Fruit fly (Drosophila melanogaster) whole organism, wandering third instar larva: ENCODE measurements around the gene CG10801.

Source experiments
- Abd-B ChIP-seq: fragments of >200 bp; optimal IDR thresholded peaks from 2 replicates; lab custom pipeline; 2017; ENCODE audit warnings: missing biosample characterization, missing genetic modification characterization
- CG9705 ChIP-seq: fragments of 200-800 bp; sonication (Bioruptor generic); optimal IDR thresholded peaks from 2 replicates; lab custom pipeline; 2018; ENCODE audit warnings: missing biosample characterization, mild to moderate bottlenecking, missing genetic modification characterization
- Dfd ChIP-seq: fragments of >200 bp; optimal IDR thresholded peaks from 2 replicates; lab custom pipeline; 2017; ENCODE audit warnings: missing biosample characterization, missing genetic modification characterization
- Dif ChIP-seq: fragments of 200-275, 200-300 bp; sonication (Bioruptor generic); optimal IDR thresholded peaks from 2 replicates; lab custom pipeline; 2018; ENCODE audit warnings: missing biosample characterization, missing genetic modification characterization; ENCODE audit not compliant: partially characterized antibody
- GATAd ChIP-seq: sonication (Bioruptor generic); optimal IDR thresholded peaks from 2 replicates; lab custom pipeline; 2016; ENCODE audit warnings: missing biosample characterization, missing genetic modification characterization
- Myc ChIP-seq: fragments of >200 bp; optimal IDR thresholded peaks from 2 replicates; lab custom pipeline; 2017
- Vsx2 ChIP-seq: fragments of 200-300, 225-300 bp; sonication (Bioruptor generic); optimal IDR thresholded peaks from 2 replicates; lab custom pipeline; 2018; ENCODE audit warnings: missing biosample characterization, missing genetic modification characterization; ENCODE audit not compliant: partially characterized antibody
- br ChIP-seq: fragments of 200-800 bp; sonication (Bioruptor generic); optimal IDR thresholded peaks from 2 replicates; lab custom pipeline; 2016; ENCODE audit warnings: missing biosample characterization, missing genetic modification characterization
- dsf ChIP-seq: sonication (Bioruptor generic); optimal IDR thresholded peaks from 2 replicates; lab custom pipeline; 2016; ENCODE audit warnings: missing biosample characterization, missing genetic modification characterization, borderline replicate concordance
- h ChIP-seq: fragments of 200-800 bp; sonication (Bioruptor generic); optimal IDR thresholded peaks from 3 replicates; lab custom pipeline; 2016; ENCODE audit warnings: missing biosample characterization, mild to moderate bottlenecking, missing genetic modification characterization
- pan ChIP-seq: fragments of >200 bp; optimal IDR thresholded peaks from 2 replicates; lab custom pipeline; 2017
- sv ChIP-seq: fragments of 200-800 bp; sonication (Bioruptor generic); optimal IDR thresholded peaks from 3 replicates; lab custom pipeline; 2016; ENCODE audit warnings: missing biosample characterization, missing genetic modification characterization
- usp ChIP-seq: fragments of >200 bp; optimal IDR thresholded peaks from 2 replicates; lab custom pipeline; 2017; ENCODE audit warnings: missing biosample characterization, missing genetic modification characterization

DNA sequence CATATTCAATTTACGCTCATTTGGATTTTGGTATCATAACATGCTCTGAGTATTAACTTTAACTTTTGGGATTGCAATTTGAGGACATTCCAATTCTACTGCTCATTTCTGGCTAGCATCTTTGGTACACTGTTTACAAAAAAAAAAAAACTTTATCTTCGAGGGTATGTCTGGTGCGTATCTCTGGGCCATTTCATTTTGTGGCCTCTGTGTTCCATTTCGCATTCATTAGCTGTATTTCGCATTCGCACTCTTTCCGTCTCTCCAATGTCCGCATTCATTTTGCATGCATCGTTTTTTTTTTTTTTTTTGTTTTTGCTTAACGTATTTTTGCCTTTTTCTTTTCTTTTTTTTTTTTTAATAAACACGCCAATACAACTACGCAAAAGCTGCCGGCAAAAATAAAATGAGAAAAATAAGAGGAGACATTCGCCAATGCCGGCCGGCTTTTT is 26.7 kb upstream of the CG10801 start:
- TF ChIP-seq GATAd (GFP tag; lab: Kevin White, UChicago): peak; percentile 9
- TF ChIP-seq Dfd: no peak
- TF ChIP-seq Dif: no peak
- no peak for TF ChIP-seq usp (GFP tag; lab: Kevin White, UChicago)
- TF ChIP-seq h (GFP tag; lab: Kevin White, UChicago): peak; percentile 43
- TF ChIP-seq CG9705: peak; percentile 78
- TF ChIP-seq sv (GFP tag; lab: Kevin White, UChicago): no peak
- TF ChIP-seq pan (lab: Kevin White, UChicago): peak; percentile 82
- TF ChIP-seq Myc: no peak
- peak; percentile 89 for TF ChIP-seq br (GFP tag; lab: Kevin White, UChicago)
- TF ChIP-seq Vsx2 (GFP tag; lab: Kevin White, UChicago): no peak
- no peak for TF ChIP-seq Abd-B (GFP tag; lab: Kevin White, UChicago)
- no peak for TF ChIP-seq dsf (GFP tag; lab: Kevin White, UChicago)
